Worm (Caenorhabditis elegans) whole organism, L4 larva: Measurements from ENCODE around the gene F26F4.2.

ENCODE experiments used
- D1046.2 ChIP-seq: fragments of 200-800 bp; sonication (Bioruptor generic); IDR thresholded peaks from 2 replicates; pipeline ENCODE4 v1.3.6; 2022; ENCODE audit warnings: missing genetic modification characterization, missing compliant biosample characterization
- F26F4.8 ChIP-seq: fragments of 200-800 bp; sonication (Bioruptor generic); conservative IDR thresholded peaks from 2 replicates; pipeline ENCODE4 v1.3.6; 2022; ENCODE audit warnings: missing genetic modification characterization, missing compliant biosample characterization
- R02D3.7 ChIP-seq: fragments of 150-350 bp; sonication (generic microtip); optimal IDR thresholded peaks from 3 replicates; lab custom pipeline; 2014; ENCODE audit warnings: missing biosample characterization, missing genetic modification characterization
- Y75B8A.6 ChIP-seq: fragments of 200-800 bp; sonication (Bioruptor generic); IDR thresholded peaks from 2 replicates; pipeline ENCODE4 v1.3.6; 2022; ENCODE audit warnings: missing genetic modification reagents, missing genetic modification characterization, missing compliant biosample characterization
- aha-1 ChIP-seq: fragments of 150-350 bp; peaks from one replicate; lab custom pipeline; 2014; ENCODE audit warnings: missing biosample characterization, missing genetic modification characterization
- aly-2 ChIP-seq: sonication (generic microtip); optimal IDR thresholded peaks from 2 replicates; lab custom pipeline; 2018; ENCODE audit warnings: missing biosample characterization, missing genetic modification characterization
- attf-4 ChIP-seq: sonication (generic microtip); optimal IDR thresholded peaks from 3 replicates; lab custom pipeline; 2017; ENCODE audit warnings: missing biosample characterization, missing genetic modification characterization
- ceh-44 ChIP-seq: fragments of 200-800 bp; sonication (Bioruptor generic); IDR thresholded peaks from 2 replicates; pipeline ENCODE4 v1.3.6; 2022; ENCODE audit warnings: missing genetic modification reagents, missing genetic modification characterization, missing compliant biosample characterization
- ces-1 ChIP-seq: fragments of 150-350 bp; sonication (generic microtip); optimal IDR thresholded peaks from 4 replicates; lab custom pipeline; 2014; ENCODE audit warnings: missing biosample characterization, missing genetic modification reagents, missing genetic modification characterization
- ctbp-1 ChIP-seq: fragments of 200-800 bp; sonication (Bioruptor generic); IDR thresholded peaks from 2 replicates; pipeline ENCODE4 v1.3.6; 2022; ENCODE audit warnings: missing genetic modification reagents, missing genetic modification characterization, missing compliant biosample characterization
- daf-8 ChIP-seq: fragments of 200-800 bp; sonication (Bioruptor generic); IDR thresholded peaks from 2 replicates; pipeline ENCODE4 v1.3.6; 2022; ENCODE audit warnings: missing genetic modification characterization, missing compliant biosample characterization
- dpl-1 ChIP-seq: fragments of 150-350 bp; optimal IDR thresholded peaks from 2 replicates; lab custom pipeline; 2014; ENCODE audit warnings: missing biosample characterization, missing genetic modification reagents, missing genetic modification characterization
- hif-1 ChIP-seq, 2 experiments: sonication (generic microtip); optimal IDR thresholded peaks; 2 replicates each; lab custom pipeline; 2016 to 2017; ENCODE audit warnings: missing compliant biosample characterization in 2 of 2, missing genetic modification characterization in 2 of 2, missing genetic modification reagents in 2 of 2, missing genotype in 2 of 2, mild to moderate bottlenecking in 1 of 2
- hlh-11 ChIP-seq: fragments of 200-800 bp; sonication (Bioruptor generic); optimal IDR thresholded peaks from 2 replicates; lab custom pipeline; 2018; ENCODE audit warnings: mild to moderate bottlenecking, missing genetic modification characterization, missing compliant biosample characterization
- hlh-30 ChIP-seq: sonication (generic microtip); optimal IDR thresholded peaks from 2 replicates; lab custom pipeline; 2017; ENCODE audit warnings: antibody characterized with exemption, mild to moderate bottlenecking, missing genetic modification characterization, missing compliant biosample characterization; ENCODE audit not compliant: insufficient read depth
- jun-1 ChIP-seq: fragments of 150-350 bp; optimal IDR thresholded peaks from 2 replicates; lab custom pipeline; 2014; ENCODE audit warnings: missing biosample characterization, missing genetic modification reagents, missing genetic modification characterization
- lin-38 ChIP-seq: fragments of 200-800 bp; sonication (Bioruptor generic); IDR thresholded peaks from 2 replicates; pipeline ENCODE4 v1.3.6; 2022; ENCODE audit warnings: missing genetic modification reagents, missing genetic modification characterization, missing compliant biosample characterization
- lin-39 ChIP-seq: fragments of 150-350 bp; optimal IDR thresholded peaks from 2 replicates; lab custom pipeline; 2014; ENCODE audit warnings: missing biosample characterization, missing genetic modification reagents, missing genetic modification characterization
- mes-2 ChIP-seq: sonication (generic microtip); optimal IDR thresholded peaks from 2 replicates; lab custom pipeline; 2016; ENCODE audit warnings: missing genotype, mild to moderate bottlenecking, missing genetic modification characterization, missing compliant biosample characterization; ENCODE audit not compliant: poor library complexity, severe bottlenecking
- nhr-102 ChIP-seq: sonication (generic microtip); optimal IDR thresholded peaks from 2 replicates; lab custom pipeline; 2016; ENCODE audit warnings: mild to moderate bottlenecking, missing genetic modification characterization, moderate library complexity, missing compliant biosample characterization
- nhr-11 ChIP-seq: fragments of 150-350 bp; optimal IDR thresholded peaks from 2 replicates; lab custom pipeline; 2014; ENCODE audit warnings: missing biosample characterization, missing genetic modification characterization
- nhr-42 ChIP-seq: fragments of 200-800 bp; sonication (Bioruptor generic); IDR thresholded peaks from 2 replicates; pipeline ENCODE4 v1.3.6; 2022; ENCODE audit warnings: missing genetic modification characterization, missing compliant biosample characterization
- nhr-48 ChIP-seq: sonication (generic microtip); optimal IDR thresholded peaks from 2 replicates; lab custom pipeline; 2016; ENCODE audit warnings: mild to moderate bottlenecking, missing genetic modification characterization, missing compliant biosample characterization
- pha-4 ChIP-seq, 2 experiments: fragments of 150-350 bp in 1 of 2; fragments of 200-800 bp in 1 of 2; sonication (Bioruptor generic) in 1 of 2; IDR thresholded peaks in 1 of 2; optimal IDR thresholded peaks in 1 of 2; 2 replicates each; pipeline versions ENCODE4 v1.3.6 to Lab custom; 2014 to 2022; ENCODE audit warnings: missing genetic modification characterization in 2 of 2, missing genetic modification reagents in 2 of 2, missing biosample characterization in 1 of 2, missing compliant biosample characterization in 1 of 2
- php-3 ChIP-seq: fragments of 200-800 bp; sonication (Bioruptor generic); IDR thresholded peaks from 2 replicates; pipeline ENCODE4 v1.3.6; 2022; ENCODE audit warnings: missing genetic modification reagents, missing genetic modification characterization, missing compliant biosample characterization
- pqm-1 ChIP-seq: sonication (generic microtip); optimal IDR thresholded peaks from 2 replicates; lab custom pipeline; 2017; ENCODE audit warnings: missing biosample characterization, missing genetic modification characterization
- snpc-4 ChIP-seq: fragments of 150-350 bp; optimal IDR thresholded peaks from 2 replicates; lab custom pipeline; 2014; ENCODE audit warnings: missing biosample characterization, missing genetic modification characterization
- tra-1 ChIP-seq: fragments of 200-800 bp; sonication (Bioruptor generic); IDR thresholded peaks from 2 replicates; pipeline ENCODE4 v1.3.6; 2022; ENCODE audit warnings: missing genetic modification reagents, missing genetic modification characterization, missing compliant biosample characterization
- unc-130 ChIP-seq: sonication (generic microtip); optimal IDR thresholded peaks from 2 replicates; lab custom pipeline; 2016; ENCODE audit warnings: missing genetic modification reagents, missing genetic modification characterization, missing compliant biosample characterization
- unc-62 ChIP-seq, 3 experiments: fragments of 150-350 bp in 1 of 3; sonication (generic microtip); optimal IDR thresholded peaks in 2 of 3; peaks in 1 of 3; 1 replicate in 1 of 3; 2 replicates in 2 of 3; lab custom pipeline; 2014 to 2017; ENCODE audit warnings: missing biosample characterization in 3 of 3, missing genetic modification characterization in 3 of 3, missing genetic modification reagents in 3 of 3, missing genotype in 1 of 3
- zfp-2 ChIP-seq: sonication (generic microtip); optimal IDR thresholded peaks from 2 replicates; lab custom pipeline; 2016; ENCODE audit warnings: mild to moderate bottlenecking, missing genetic modification characterization, missing compliant biosample characterization
- zip-2 ChIP-seq: fragments of 150-350 bp; optimal IDR thresholded peaks from 2 replicates; lab custom pipeline; 2014; ENCODE audit warnings: missing biosample characterization, missing genetic modification characterization

The F26F4.2 gene

ce11 chrIII:4910956-4911355, at the start of gene F26F4.2:
F26F4.2 (plus strand) TSS chrIII:4911256.
- TF ChIP-seq dpl-1 (GFP tag; lab: Kevin White, UChicago) (no peak), php-3 (GFP tag; lab: Robert Waterston, UW) (no peak), tra-1 (GFP tag; lab: Robert Waterston, UW) (no peak), pha-4 (GFP tag; IDR thresholded peaks at IDR 0.05; lab: Robert Waterston, UW) (no peak), pha-4 (tag; optimal IDR thresholded peaks at IDR 0.05; lab: Kevin White, UChicago) (no peak), hlh-11 (tag; lab: Kevin White, UChicago) (no peak), lin-38 (GFP tag; lab: Robert Waterston, UW) (no peak), jun-1 (no peak), lin-39 (no peak), nhr-48 (tag; lab: Kevin White, UChicago) (no peak), F26F4.8 (GFP tag; lab: Robert Waterston, UW) (no peak), nhr-11 (no peak), aha-1 (tag; lab: Kevin White, UChicago) (no peak), Y75B8A.6 (GFP tag; lab: Robert Waterston, UW) (no peak), zfp-2 (tag; lab: Kevin White, UChicago) (no peak), zip-2 (tag; lab: Kevin White, UChicago) (no peak)

ce11 chrIII:4861744-4862401, 49.2 kb upstream of the F26F4.2 start, which contains the start of the genes C35D10.10 and C35D10.5:
C35D10.10 (minus strand) TSS chrIII:4861794.
C35D10.5 (plus strand) TSS chrIII:4862351.
- TF ChIP-seq unc-130 (GFP tag; lab: Kevin White, UChicago): peak; percentile 50
- TF ChIP-seq ces-1 (GFP tag; lab: Kevin White, UChicago): no peak
- TF ChIP-seq ceh-44 (GFP tag; lab: Robert Waterston, UW): no peak
- TF ChIP-seq hif-1 (tag; optimal IDR thresholded peaks at IDR 0.05; lab: Kevin White, UChicago): peak in 1 of 2 experiments; percentile 50
- peak; percentile 55 for TF ChIP-seq mes-2 (tag; lab: Kevin White, UChicago)

ce11 chrIII:4863127-4863526, 47.9 kb upstream of the F26F4.2 start, which contains the start of gene coq-8:
coq-8 (plus strand) TSS chrIII:4863427.
- no peak for TF ChIP-seq nhr-42 (GFP tag; lab: Robert Waterston, UW)
- no peak for TF ChIP-seq unc-62 (GFP tag; optimal IDR thresholded peaks at IDR 0.05 in 1 of 2; lab: Kevin White, UChicago)
- TF ChIP-seq unc-62 (tag; optimal IDR thresholded peaks at IDR 0.05; lab: Kevin White, UChicago): no peak
- no peak for TF ChIP-seq hlh-30 (tag; lab: Kevin White, UChicago)
- no peak for TF ChIP-seq unc-130 (GFP tag; lab: Kevin White, UChicago)
- no peak for TF ChIP-seq tra-1 (GFP tag; lab: Robert Waterston, UW)
- TF ChIP-seq pqm-1 (tag; lab: Kevin White, UChicago): no peak
- TF ChIP-seq D1046.2 (GFP tag; lab: Robert Waterston, UW): no peak
- TF ChIP-seq aha-1 (tag; lab: Kevin White, UChicago): no peak
- no peak for TF ChIP-seq R02D3.7 (tag; lab: Kevin White, UChicago)
- no peak for TF ChIP-seq nhr-102 (tag; lab: Kevin White, UChicago)
- no peak for TF ChIP-seq hlh-11 (tag; lab: Kevin White, UChicago)
- TF ChIP-seq snpc-4 (tag; lab: Kevin White, UChicago): no peak

- TF ChIP-seq daf-8: no peak
- no peak for TF ChIP-seq attf-4 (tag; lab: Kevin White, UChicago)
- no peak for TF ChIP-seq aly-2 (tag; lab: Kevin White, UChicago)
- no peak for TF ChIP-seq ctbp-1 (GFP tag; lab: Robert Waterston, UW)
Measured at ce11 chrIII:4866762-4867161, 44.3 kb upstream of the F26F4.2 start, which contains the start of gene C35D10.17. C35D10.17 (plus strand) TSS chrIII:4867062.
